Worm (Caenorhabditis elegans) whole organism, L2 larva: ENCODE data around the gene EEED8.18.

Experiments
- F13H6.1 ChIP-seq: sonication (generic microtip); optimal IDR thresholded peaks from 2 replicates; lab custom pipeline; 2016; ENCODE audit warnings: missing genetic modification characterization, missing compliant biosample characterization
- ama-1 ChIP-seq: fragments of 150-350 bp; optimal IDR thresholded peaks from 2 replicates; lab custom pipeline; 2018; ENCODE audit warnings: inconsistent platforms
- fos-1 ChIP-seq: fragments of 150-350 bp; optimal IDR thresholded peaks from 2 replicates; lab custom pipeline; 2014; ENCODE audit warnings: missing biosample characterization, missing genetic modification characterization
- nhr-12 ChIP-seq: fragments of 150-350 bp; optimal IDR thresholded peaks from 2 replicates; lab custom pipeline; 2014; ENCODE audit warnings: missing biosample characterization, missing genetic modification characterization
- nhr-25 ChIP-seq: fragments of 150-350 bp; sonication (generic microtip); optimal IDR thresholded peaks from 3 replicates; lab custom pipeline; 2014; ENCODE audit warnings: missing biosample characterization, missing genetic modification characterization
- sem-4 ChIP-seq: fragments of 150-350 bp; optimal IDR thresholded peaks from 2 replicates; lab custom pipeline; 2014; ENCODE audit warnings: missing biosample characterization, missing genetic modification reagents, missing genetic modification characterization
- skn-1 ChIP-seq: sonication (generic microtip); optimal IDR thresholded peaks from 2 replicates; lab custom pipeline; 2017; ENCODE audit warnings: missing biosample characterization, missing genetic modification characterization
- snpc-4 ChIP-seq: fragments of 150-350 bp; optimal IDR thresholded peaks from 2 replicates; lab custom pipeline; 2014; ENCODE audit warnings: missing biosample characterization, missing genetic modification characterization
- zag-1 ChIP-seq: fragments of 150-350 bp; optimal IDR thresholded peaks from 2 replicates; lab custom pipeline; 2014; ENCODE audit warnings: missing biosample characterization, missing genetic modification characterization
- ztf-1 ChIP-seq: fragments of 200-800 bp; sonication (Bioruptor generic); conservative IDR thresholded peaks from 2 replicates; pipeline ENCODE4 v1.3.6; 2022; ENCODE audit warnings: missing genetic modification characterization, missing compliant biosample characterization
- ztf-4 ChIP-seq: fragments of 150-350 bp; optimal IDR thresholded peaks from 2 replicates; lab custom pipeline; 2014; ENCODE audit warnings: missing biosample characterization, missing genetic modification characterization

DNA sequence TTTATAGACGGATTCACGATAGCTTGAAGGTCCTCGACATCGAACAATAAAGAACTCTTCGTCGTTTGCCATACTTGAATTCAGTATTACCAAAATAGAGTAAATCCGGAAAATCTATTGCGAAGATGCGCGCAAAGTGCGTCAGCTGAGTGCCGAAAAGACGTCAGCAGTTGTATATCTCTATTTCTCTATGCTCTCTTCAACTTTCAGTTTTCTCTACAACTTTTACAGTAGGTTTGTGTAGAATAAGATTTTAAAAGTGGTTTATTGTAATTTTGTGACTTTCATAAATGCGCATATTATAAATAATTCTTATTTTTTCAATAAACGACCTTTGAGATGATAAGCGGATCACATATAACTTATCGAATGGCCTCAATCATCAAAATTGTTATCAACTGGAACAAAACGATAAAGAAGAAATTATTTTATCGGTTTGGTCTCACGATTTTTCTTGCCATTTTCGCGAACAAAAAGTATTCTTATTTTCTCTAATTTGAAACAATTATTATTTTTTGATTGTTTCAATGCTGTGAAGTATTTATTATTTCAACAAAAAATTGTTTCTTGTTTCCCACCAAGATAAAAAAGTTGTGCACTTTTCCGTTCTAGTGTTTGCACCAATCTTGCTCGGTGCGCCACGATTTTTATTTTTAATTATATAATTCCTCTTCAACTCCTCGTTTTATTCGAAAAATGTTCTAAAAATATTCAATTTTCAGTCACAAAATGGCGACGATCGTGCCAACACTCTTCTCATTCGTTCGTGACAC lies 38.9 kb downstream of the EEED8.18 start, which contains the start of the genes agt-2 and F09E5.3:
- TF ChIP-seq F13H6.1 (peak; percentile 92), ama-1 (lab: Kevin White, UChicago) (peak; percentile 71), fos-1 (tag; lab: Kevin White, UChicago) (peak; percentile 92), ztf-1 (GFP tag; lab: Robert Waterston, UW) (no peak), snpc-4 (tag; lab: Kevin White, UChicago) (peak; percentile 82), sem-4 (tag; lab: Kevin White, UChicago) (peak; percentile 83), zag-1 (tag; lab: Kevin White, UChicago) (peak; percentile 74), ztf-4 (peak; percentile 83), nhr-12 (tag; lab: Kevin White, UChicago) (peak; percentile 55), nhr-25 (tag; lab: Kevin White, UChicago) (peak; percentile 96), skn-1 (peak; percentile 52)
